Fruit fly (Drosophila melanogaster): ENCODE results near the gene CG31883.

DNA sequence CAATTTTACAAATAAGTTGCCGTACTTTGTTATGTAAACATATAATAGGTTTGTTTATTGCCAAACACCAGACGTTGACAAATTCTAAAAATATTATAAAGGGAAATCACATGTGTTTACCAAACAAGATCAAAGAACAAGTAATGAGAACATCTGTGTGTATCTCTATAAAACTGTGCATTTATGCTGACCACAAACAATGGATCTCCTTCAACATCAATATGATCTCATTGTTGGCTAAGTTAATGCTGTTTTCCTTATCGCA is 29.4 kb upstream of the CG31883 start:
- TF ChIP-seq CG15710 (tag; optimal IDR thresholded peaks at IDR 0.05) (no peak), Ets98B (GFP tag; IDR thresholded peaks at IDR 0.05) (no peak), Pif1A (GFP tag; optimal IDR thresholded peaks at IDR 0.05) (no peak), EcR (GFP tag; optimal IDR thresholded peaks at IDR 0.05) (no peak), CG8159 (tag; optimal IDR thresholded peaks at IDR 0.05) (no peak), CG12605 (GFP tag; IDR thresholded peaks at IDR 0.05) (no peak), Snoo (tag; optimal IDR thresholded peaks at IDR 0.05) (no peak), fd96Ca (GFP tag; IDR thresholded peaks at IDR 0.05) (no peak), CG4496 (GFP tag; IDR thresholded peaks at IDR 0.05) (no peak), CG9948 (tag; optimal IDR thresholded peaks at IDR 0.05) (no peak), gl (tag; optimal IDR thresholded peaks at IDR 0.05) (no peak), rn (GFP tag; IDR thresholded peaks at IDR 0.05) (no peak), CG17806 (tag; optimal IDR thresholded peaks at IDR 0.05) (no peak)
